Worm (Caenorhabditis elegans) whole organism, midembryonic: ENCODE measurements around the gene C17H12.12.

Experiments
- T22C8.4 ChIP-seq: fragments of 200-800 bp; sonication (Bioruptor generic); IDR thresholded peaks from 2 replicates; pipeline ENCODE4 v1.3.6; 2022; ENCODE audit warnings: missing genetic modification characterization, missing compliant biosample characterization
- cog-1 ChIP-seq: sonication (generic microtip); optimal IDR thresholded peaks from 2 replicates; lab custom pipeline; 2016; ENCODE audit warnings: missing genetic modification characterization, missing compliant biosample characterization
- flt-1 ChIP-seq: fragments of 200-800 bp; sonication (Bioruptor generic); IDR thresholded peaks from 2 replicates; pipeline ENCODE4 v1.3.6; 2022; ENCODE audit warnings: missing genetic modification characterization, missing compliant biosample characterization
- klf-2 ChIP-seq: fragments of 200-800 bp; sonication (Bioruptor generic); conservative IDR thresholded peaks from 2 replicates; pipeline ENCODE4 v1.3.6; 2022; ENCODE audit warnings: missing genetic modification reagents, missing genetic modification characterization, missing compliant biosample characterization
- ref-1 ChIP-seq: fragments of 200-800 bp; sonication (Bioruptor generic); conservative IDR thresholded peaks from 2 replicates; pipeline ENCODE4 v1.3.6; 2022; ENCODE audit warnings: missing genetic modification reagents, missing genetic modification characterization, missing compliant biosample characterization
- tab-1 ChIP-seq: fragments of 200-800 bp; sonication (Bioruptor generic); IDR thresholded peaks from 2 replicates; pipeline ENCODE4 v1.3.6; 2022; ENCODE audit warnings: missing genetic modification characterization, missing compliant biosample characterization
- ztf-23 ChIP-seq: fragments of 200-800 bp; sonication (Bioruptor generic); IDR thresholded peaks from 2 replicates; pipeline ENCODE4 v1.3.6; 2022; ENCODE audit warnings: missing genetic modification reagents, missing genetic modification characterization, missing compliant biosample characterization
- ztf-29 ChIP-seq: fragments of 200-800 bp; sonication (Bioruptor generic); IDR thresholded peaks from 2 replicates; pipeline ENCODE4 v1.3.6; 2022; ENCODE audit warnings: missing genetic modification reagents, missing genetic modification characterization, missing compliant biosample characterization

- no peak for TF ChIP-seq T22C8.4 (GFP tag; lab: Robert Waterston, UW)
- no peak for TF ChIP-seq flt-1 (GFP tag; lab: Robert Waterston, UW)
- no peak for TF ChIP-seq cog-1 (tag; lab: Kevin White, UChicago)
- no peak for TF ChIP-seq ztf-23 (GFP tag; lab: Robert Waterston, UW)
- no peak for TF ChIP-seq klf-2 (GFP tag; lab: Robert Waterston, UW)
- no peak for TF ChIP-seq ref-1 (GFP tag; lab: Robert Waterston, UW)
- TF ChIP-seq ztf-29 (GFP tag; lab: Robert Waterston, UW): no peak
- TF ChIP-seq tab-1 (GFP tag; lab: Robert Waterston, UW): no peak
These were observed 22.6 kb downstream of the C17H12.12 start, which contains the start of gene C17H12.8 for ce11 chrIV:6818369-6818768.
